Worm (Caenorhabditis elegans): Measurements from ENCODE around the gene T20B12.5.

The T20B12.5 gene

DNA sequence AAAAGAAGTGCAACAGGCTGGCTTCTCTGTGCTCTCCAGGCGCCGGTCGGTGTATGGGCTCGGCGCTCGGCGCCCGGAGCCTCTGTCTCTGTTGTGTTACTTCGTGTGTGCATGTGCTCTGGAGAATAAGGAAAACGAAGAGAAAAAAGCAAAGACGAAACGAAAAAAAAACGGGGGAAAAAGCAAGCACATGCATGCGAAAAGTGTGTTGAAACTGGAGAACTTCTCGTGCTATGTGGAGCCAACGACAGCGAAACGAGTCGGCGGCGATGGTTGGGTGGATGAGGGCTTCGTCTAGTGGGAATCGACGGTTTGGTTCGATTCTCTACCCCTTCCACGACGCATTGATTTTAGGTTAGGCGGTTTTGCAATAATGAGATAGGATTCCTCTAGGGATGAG, 20.4 kb upstream of the T20B12.5 start (continued):
- TF ChIP-seq arid-1 (GFP tag; conservative IDR thresholded peaks at IDR 0.05): no peak
- TF ChIP-seq nhr-10 (tag; optimal IDR thresholded peaks at IDR 0.05): no peak
- no peak for TF ChIP-seq nhr-76 (tag; optimal IDR thresholded peaks at IDR 0.05)
- TF ChIP-seq ceh-44 (GFP tag; IDR thresholded peaks at IDR 0.05): no peak
- no peak for TF ChIP-seq saeg-2 (GFP tag; IDR thresholded peaks at IDR 0.05)
- TF ChIP-seq lin-15B (tag; optimal IDR thresholded peaks at IDR 0.05): no peak
- peak; percentile 66 for TF ChIP-seq hlh-11 (tag; optimal IDR thresholded peaks at IDR 0.05)
- TF ChIP-seq egl-43 (GFP tag; IDR thresholded peaks at IDR 0.05): peak; percentile 79
- TF ChIP-seq daf-16 (GFP tag; optimal IDR thresholded peaks at IDR 0.05): peak in 1 of 2 experiments; percentile 18
- TF ChIP-seq daf-16 (tag; optimal IDR thresholded peaks at IDR 0.05): no peak
- TF ChIP-seq hmg-1.1 (GFP tag; IDR thresholded peaks at IDR 0.05): peak; percentile 77
- no peak for TF ChIP-seq aly-2 (tag; optimal IDR thresholded peaks at IDR 0.05)
- TF ChIP-seq spr-3 (GFP tag; optimal IDR thresholded peaks at IDR 0.05): no peak
- TF ChIP-seq lin-1 (GFP tag; IDR thresholded peaks at IDR 0.05): no peak
- TF ChIP-seq T20F7.1 (GFP tag; optimal IDR thresholded peaks at IDR 0.05): no peak
- TF ChIP-seq nhr-77 (tag; optimal IDR thresholded peaks at IDR 0.05): no peak
- TF ChIP-seq zag-1 (tag; optimal IDR thresholded peaks at IDR 0.05): no peak
- no peak for TF ChIP-seq nhr-42 (GFP tag; IDR thresholded peaks at IDR 0.05)
- no peak for TF ChIP-seq dmd-9 (GFP tag; IDR thresholded peaks at IDR 0.05)
- TF ChIP-seq ces-1 (GFP tag; optimal IDR thresholded peaks at IDR 0.05): no peak
- TF ChIP-seq aha-1 (tag): peak; percentile 94
- TF ChIP-seq zip-11 (GFP tag; IDR thresholded peaks at IDR 0.05): no peak
- TF ChIP-seq ceh-28 (tag; optimal IDR thresholded peaks at IDR 0.05): no peak
- TF ChIP-seq nhr-6 (tag; optimal IDR thresholded peaks at IDR 0.05): peak; percentile 22
- peak; percentile 44 for TF ChIP-seq nhr-28 (tag; optimal IDR thresholded peaks at IDR 0.05)
- TF ChIP-seq F37D6.2 (tag; optimal IDR thresholded peaks at IDR 0.05): no peak
- no peak for TF ChIP-seq nhr-25 (tag; optimal IDR thresholded peaks at IDR 0.05; ENCODE audit: borderline replicate concordance, insufficient read depth)
- TF ChIP-seq dmd-8 (GFP tag; IDR thresholded peaks at IDR 0.05): 0 out of 2 replicates have a peak, but pooled peaks have one; percentile 15
- no peak for TF ChIP-seq lim-7 (GFP tag; IDR thresholded peaks at IDR 0.05)
- TF ChIP-seq gei-8 (GFP tag; optimal IDR thresholded peaks at IDR 0.05): no peak
- no peak for TF ChIP-seq ceh-32 (tag; optimal IDR thresholded peaks at IDR 0.05; ENCODE audit: poor library complexity)
- TF ChIP-seq F49E8.2 (tag; optimal IDR thresholded peaks at IDR 0.05; ENCODE audit: borderline replicate concordance): no peak
- no peak for TF ChIP-seq lir-3 (tag; optimal IDR thresholded peaks at IDR 0.05)
- TF ChIP-seq lsy-2 (tag; optimal IDR thresholded peaks at IDR 0.05): peak in 1 of 2 experiments; percentile 63
- no peak for TF ChIP-seq lin-39 (tag; optimal IDR thresholded peaks at IDR 0.05)
- TF ChIP-seq ceh-20 (GFP tag; IDR thresholded peaks at IDR 0.05): 0 out of 2 replicates have a peak, but pooled peaks have one; percentile 31
- TF ChIP-seq duxl-1 (tag; optimal IDR thresholded peaks at IDR 0.05; ENCODE audit: poor library complexity): peak; percentile 13
- no peak for TF ChIP-seq attf-4 (tag; optimal IDR thresholded peaks at IDR 0.05)
- TF ChIP-seq skn-1 (tag; optimal IDR thresholded peaks at IDR 0.05): no peak
- TF ChIP-seq spr-1 (tag; optimal IDR thresholded peaks at IDR 0.05): peak; percentile 5
- 0 out of 2 replicates have a peak, but pooled peaks have one; percentile 17 for TF ChIP-seq zfp-3 (GFP tag; conservative IDR thresholded peaks at IDR 0.05)
- TF ChIP-seq tra-1 (GFP tag; IDR thresholded peaks at IDR 0.05): peak; percentile 39; the same call in 1 of the 2 replicates
- peak; percentile 19 for TF ChIP-seq nhr-102 (tag; optimal IDR thresholded peaks at IDR 0.05)
- no peak for TF ChIP-seq fos-1 (tag; optimal IDR thresholded peaks at IDR 0.05)
- no peak for TF ChIP-seq ztf-11 (tag; optimal IDR thresholded peaks at IDR 0.05)
- TF ChIP-seq nhr-48 (tag; optimal IDR thresholded peaks at IDR 0.05): peak; percentile 18
- TF ChIP-seq T26A8.4 (GFP tag; IDR thresholded peaks at IDR 0.05): no peak
- TF ChIP-seq mdt-29 (GFP tag; IDR thresholded peaks at IDR 0.05): 0 out of 2 replicates have a peak, but pooled peaks have one; percentile 35
- no peak for TF ChIP-seq ztf-7 (tag; optimal IDR thresholded peaks at IDR 0.05)
- TF ChIP-seq pqm-1 (tag; optimal IDR thresholded peaks at IDR 0.05): peak; percentile 24
- peak in 1 of 2 experiments; percentile 71 for TF ChIP-seq mdl-1 (tag; optimal IDR thresholded peaks at IDR 0.05)
- no peak for TF ChIP-seq nhr-41 (GFP tag; IDR thresholded peaks at IDR 0.05)
- no peak for TF ChIP-seq F26F4.8 (GFP tag; conservative IDR thresholded peaks at IDR 0.05)
